Worm (Caenorhabditis elegans) whole organism, L3 larva: Measurements from ENCODE around the gene F13E9.19.

Source experiments
- ZK546.5 ChIP-seq: sonication (generic microtip); optimal IDR thresholded peaks from 2 replicates; lab custom pipeline; 2017; ENCODE audit warnings: missing biosample characterization, missing genetic modification characterization
- ama-1 ChIP-seq: fragments of 150-350 bp; optimal IDR thresholded peaks from 2 replicates; lab custom pipeline; 2018
- ceh-16 ChIP-seq: sonication (generic microtip); optimal IDR thresholded peaks from 2 replicates; lab custom pipeline; 2017; ENCODE audit warnings: missing biosample characterization, missing genetic modification characterization
- ceh-28 ChIP-seq: fragments of 150-350 bp; optimal IDR thresholded peaks from 2 replicates; lab custom pipeline; 2014; ENCODE audit warnings: missing biosample characterization, missing genetic modification reagents, missing genetic modification characterization
- egl-27 ChIP-seq: sonication (generic microtip); optimal IDR thresholded peaks from 4 replicates; lab custom pipeline; 2017; ENCODE audit warnings: missing biosample characterization, missing genetic modification reagents, missing genetic modification characterization
- elt-1 ChIP-seq: fragments of 150-350 bp; optimal IDR thresholded peaks from 2 replicates; lab custom pipeline; 2014; ENCODE audit warnings: missing biosample characterization, missing genetic modification characterization
- elt-2 ChIP-seq: sonication (generic microtip); optimal IDR thresholded peaks from 2 replicates; lab custom pipeline; 2016; ENCODE audit warnings: missing genetic modification reagents, mild to moderate bottlenecking, missing genetic modification characterization, missing compliant biosample characterization
- eor-1 ChIP-seq, 2 experiments: fragments of 150-350 bp; optimal IDR thresholded peaks; 2 replicates each; lab custom pipeline; 2014 to 2018; ENCODE audit warnings: missing biosample characterization in 2 of 2, missing genetic modification characterization in 2 of 2
- fkh-10 ChIP-seq: sonication (generic microtip); optimal IDR thresholded peaks from 2 replicates; lab custom pipeline; 2017; ENCODE audit warnings: missing biosample characterization, missing genetic modification reagents, missing genetic modification characterization
- fkh-2 ChIP-seq: fragments of 150-350 bp; optimal IDR thresholded peaks from 2 replicates; lab custom pipeline; 2014; ENCODE audit warnings: missing biosample characterization, missing genetic modification reagents, missing genetic modification characterization
- fos-1 ChIP-seq: fragments of 150-350 bp; optimal IDR thresholded peaks from 2 replicates; lab custom pipeline; 2014; ENCODE audit warnings: missing biosample characterization, missing genetic modification characterization
- hmg-11 ChIP-seq: sonication (generic microtip); optimal IDR thresholded peaks from 2 replicates; lab custom pipeline; 2016; ENCODE audit warnings: missing genetic modification characterization, missing compliant biosample characterization
- jun-1 ChIP-seq: fragments of 150-350 bp; optimal IDR thresholded peaks from 2 replicates; lab custom pipeline; 2014; ENCODE audit warnings: missing biosample characterization, missing genetic modification reagents, missing genetic modification characterization
- lin-39 ChIP-seq: fragments of 150-350 bp; optimal IDR thresholded peaks from 2 replicates; lab custom pipeline; 2018; ENCODE audit warnings: missing biosample characterization, missing genetic modification reagents, missing genetic modification characterization
- lsy-12 ChIP-seq: sonication (generic microtip); optimal IDR thresholded peaks from 2 replicates; lab custom pipeline; 2016; ENCODE audit warnings: mild to moderate bottlenecking, missing genetic modification characterization, missing compliant biosample characterization
- nfya-1 ChIP-seq: sonication (generic microtip); optimal IDR thresholded peaks from 2 replicates; lab custom pipeline; 2017; ENCODE audit warnings: missing genetic modification characterization, mild to moderate bottlenecking, missing compliant biosample characterization, antibody characterized with exemption, moderate library complexity; ENCODE audit not compliant: insufficient read depth
- nhr-11 ChIP-seq: fragments of 150-350 bp; optimal IDR thresholded peaks from 2 replicates; lab custom pipeline; 2014; ENCODE audit warnings: missing biosample characterization, missing genetic modification characterization
- nhr-12 ChIP-seq: fragments of 150-350 bp; optimal IDR thresholded peaks from 2 replicates; lab custom pipeline; 2014; ENCODE audit warnings: missing biosample characterization, missing genetic modification characterization
- nhr-237 ChIP-seq: fragments of 150-350 bp; optimal IDR thresholded peaks from 2 replicates; lab custom pipeline; 2014; ENCODE audit warnings: missing biosample characterization, missing genetic modification characterization
- nhr-25 ChIP-seq: sonication (generic microtip); optimal IDR thresholded peaks from 2 replicates; lab custom pipeline; 2017; ENCODE audit warnings: missing biosample characterization, missing genetic modification characterization
- nhr-67 ChIP-seq: fragments of 150-350 bp; optimal IDR thresholded peaks from 2 replicates; lab custom pipeline; 2014; ENCODE audit warnings: missing biosample characterization, missing genetic modification characterization
- nhr-77 ChIP-seq: fragments of 150-350 bp; optimal IDR thresholded peaks from 2 replicates; lab custom pipeline; 2014; ENCODE audit warnings: missing biosample characterization, missing genetic modification characterization
- pha-4 ChIP-seq: fragments of 150-350 bp; optimal IDR thresholded peaks from 2 replicates; lab custom pipeline; 2014; ENCODE audit warnings: missing biosample characterization, missing genetic modification reagents, missing genetic modification characterization
- pqm-1 ChIP-seq: fragments of 150-350 bp; optimal IDR thresholded peaks from 2 replicates; lab custom pipeline; 2017; ENCODE audit warnings: missing biosample characterization, missing genetic modification characterization, inconsistent platforms
- snpc-4 ChIP-seq: fragments of 150-350 bp; optimal IDR thresholded peaks from 2 replicates; lab custom pipeline; 2014; ENCODE audit warnings: missing biosample characterization, missing genetic modification characterization
- tbx-2 ChIP-seq: sonication (generic microtip); optimal IDR thresholded peaks from 2 replicates; lab custom pipeline; 2016; ENCODE audit warnings: mild to moderate bottlenecking, missing genetic modification characterization, missing compliant biosample characterization
- unc-39 ChIP-seq: sonication (generic microtip); optimal IDR thresholded peaks from 4 replicates; lab custom pipeline; 2017; ENCODE audit warnings: missing biosample characterization, missing genetic modification characterization
- ztf-11 ChIP-seq: fragments of 150-350 bp; optimal IDR thresholded peaks from 2 replicates; lab custom pipeline; 2014; ENCODE audit warnings: missing biosample characterization, missing genetic modification characterization
- ztf-4 ChIP-seq: fragments of 150-350 bp; optimal IDR thresholded peaks from 2 replicates; lab custom pipeline; 2014; ENCODE audit warnings: missing biosample characterization, missing genetic modification characterization

Gene F13E9.19

DNA sequence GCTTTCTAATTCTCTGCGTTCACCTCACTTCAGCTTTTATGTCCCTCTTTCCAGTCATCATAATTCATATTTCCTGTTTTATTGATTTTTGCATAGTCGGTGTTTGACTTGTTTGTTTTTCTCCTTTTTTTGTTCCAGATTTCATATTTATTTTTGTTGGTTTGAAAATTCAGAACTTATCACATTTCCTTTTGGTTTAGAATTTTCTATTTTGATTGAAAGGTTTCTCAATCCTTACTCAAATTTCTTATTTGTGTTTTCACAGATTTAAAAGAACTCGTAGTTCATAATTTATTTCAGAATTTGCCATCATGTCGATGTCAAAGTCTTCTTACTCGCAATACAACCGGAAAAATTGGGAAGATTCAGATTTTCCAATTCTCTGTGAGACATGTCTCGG is 38.1 kb upstream of the F13E9.19 start, which contains the start of gene rbm-22:
Gene rbm-22 (plus strand): TSS at position 301 of the 400 bp plus-strand sequence.
- TF ChIP-seq elt-2 (tag; lab: Kevin White, UChicago) = no peak
- no peak for TF ChIP-seq nhr-11 (tag; lab: Kevin White, UChicago)
- TF ChIP-seq ceh-28 (tag; lab: Kevin White, UChicago) = peak; percentile 16
- TF ChIP-seq snpc-4 (tag; lab: Kevin White, UChicago) = no peak
- no peak for TF ChIP-seq nhr-12 (tag; lab: Kevin White, UChicago)

DNA sequence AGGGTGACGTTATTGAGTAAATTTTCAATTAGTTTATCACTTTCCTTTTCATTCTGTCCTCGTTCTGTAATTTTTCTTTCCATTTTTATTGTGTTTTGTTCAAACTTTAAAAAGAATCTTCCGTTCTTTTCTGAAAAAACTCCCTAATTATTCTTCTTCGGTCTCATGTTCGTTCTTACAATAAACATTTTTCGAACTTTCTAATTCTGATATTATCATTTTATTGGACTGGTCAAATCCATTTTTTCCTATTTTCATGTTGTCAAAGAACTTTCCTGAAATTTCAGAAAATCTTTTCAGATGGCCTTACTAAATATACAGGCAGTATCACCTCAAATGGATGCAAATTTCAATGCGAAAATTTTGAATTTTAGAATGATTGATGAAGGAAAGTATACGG is 35.2 kb upstream of the F13E9.19 start, which contains the start of gene nish-1:
Gene nish-1 (plus strand): TSS at position 301 of the 400 bp plus-strand sequence.
- no peak for TF ChIP-seq jun-1 (tag; lab: Kevin White, UChicago)
- TF ChIP-seq, all 47 proteins: peak for 0

- peak; percentile 68 for TF ChIP-seq pha-4 (tag; lab: Kevin White, UChicago)
- TF ChIP-seq nhr-237 (tag; lab: Kevin White, UChicago) = no peak
- no peak for TF ChIP-seq lsy-12 (tag; lab: Kevin White, UChicago)
- TF ChIP-seq, all 47 proteins: peak for 1
Observed at ce11 chrIV:10867370-10868146, 31.6 kb upstream of the F13E9.19 start.

DNA sequence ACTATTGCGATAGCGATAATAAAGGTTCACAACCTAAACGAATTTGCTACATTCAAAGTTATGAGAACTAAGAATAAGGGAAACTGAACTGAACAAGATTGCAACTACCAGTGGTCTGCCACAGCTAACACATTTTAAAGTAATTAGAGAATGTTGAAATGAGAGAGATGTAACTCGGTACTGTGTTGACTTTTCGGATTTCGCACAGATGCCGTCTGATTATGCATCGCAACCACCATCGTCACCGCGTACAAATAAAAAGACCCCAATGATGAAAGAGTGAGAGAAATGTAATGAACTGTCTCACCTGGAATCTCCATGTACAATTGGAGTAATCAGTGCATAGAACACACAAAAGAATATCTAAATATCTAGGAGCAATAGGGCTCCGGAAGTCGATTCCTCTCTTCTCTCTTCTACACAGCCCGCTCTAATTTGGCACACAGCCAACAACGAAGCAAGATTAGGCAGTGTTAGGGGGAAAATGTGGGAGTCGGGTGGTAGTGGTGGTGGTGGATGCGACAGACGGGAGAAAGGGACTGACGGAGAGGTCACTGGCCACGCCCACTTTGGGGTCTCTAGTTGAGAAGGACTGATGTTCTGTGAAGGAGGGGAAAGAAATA is 30.5 kb upstream of the F13E9.19 start, which contains the start of gene F13E9.11:
Gene F13E9.11 (minus strand): TSS at position 507 of the 623 bp plus-strand sequence.
- TF ChIP-seq nfya-1 (tag; lab: Kevin White, UChicago) = peak; percentile 35
- no peak for TF ChIP-seq nhr-25 (tag; lab: Kevin White, UChicago)
- TF ChIP-seq fkh-10 (GFP tag; lab: Kevin White, UChicago) = no peak
- no peak for TF ChIP-seq ztf-4 (tag; lab: Kevin White, UChicago)
- no peak for TF ChIP-seq ceh-16 (tag; lab: Kevin White, UChicago)
- TF ChIP-seq fos-1 (tag; lab: Kevin White, UChicago) = no peak
- TF ChIP-seq tbx-2 (tag; lab: Kevin White, UChicago) = no peak
- TF ChIP-seq ZK546.5 = no peak
- no peak for TF ChIP-seq eor-1 (tag; optimal IDR thresholded peaks at IDR 0.05; lab: Kevin White, UChicago)
- TF ChIP-seq fkh-2 (tag; lab: Kevin White, UChicago) = no peak
- no peak for TF ChIP-seq lin-39 (tag; lab: Kevin White, UChicago)
- TF ChIP-seq egl-27 (tag; lab: Kevin White, UChicago) = no peak
- no peak for TF ChIP-seq jun-1 (tag; lab: Kevin White, UChicago)
- TF ChIP-seq ztf-11 (tag; lab: Kevin White, UChicago) = no peak
- TF ChIP-seq hmg-11 = peak; percentile 8
- TF ChIP-seq nhr-11 (tag; lab: Kevin White, UChicago) = no peak

DNA sequence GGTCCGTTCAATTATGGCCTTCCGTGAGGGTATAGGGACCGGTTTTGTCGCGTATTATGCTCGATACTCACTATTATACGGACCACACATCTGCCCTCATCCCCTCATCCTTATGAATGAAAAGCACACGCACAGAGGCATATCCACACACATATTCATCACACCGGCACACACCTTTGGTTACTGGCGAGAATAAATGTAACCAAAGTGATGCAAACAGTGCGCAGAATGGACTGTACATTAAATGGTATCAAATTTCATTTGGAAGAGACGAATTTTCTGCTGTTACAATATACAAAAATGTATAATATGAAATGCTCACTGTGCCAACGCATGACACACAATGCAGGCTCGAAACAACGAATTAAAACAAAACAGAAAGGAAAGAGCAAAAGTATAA is 29.6 kb upstream of the F13E9.19 start:
- no peak for TF ChIP-seq unc-39

- TF ChIP-seq nfya-1 (tag; lab: Kevin White, UChicago) (no peak), nhr-67 (tag; lab: Kevin White, UChicago) (no peak)
Observed at ce11 chrIV:10870158-10870557, 29.0 kb upstream of the F13E9.19 start.

ce11 chrIV:10874527-10874926 is 24.7 kb upstream of the F13E9.19 start, which contains the start of gene F13E9.12:
TSS of gene F13E9.12 (minus strand) at chrIV:10874627.
- TF ChIP-seq snpc-4 (tag; lab: Kevin White, UChicago) (no peak), pqm-1 (tag; lab: Kevin White, UChicago) (no peak), elt-1 (peak; percentile 35), nhr-77 (tag; lab: Kevin White, UChicago) (no peak), ama-1 (lab: Kevin White, UChicago) (no peak)
